Worm (Caenorhabditis elegans) whole organism, L2 larva: Measurements from ENCODE around the gene Y37D8A.8.

Experiments used
- aly-2 ChIP-seq: fragments of 150-350 bp; optimal IDR thresholded peaks from 2 replicates; lab custom pipeline; 2014; ENCODE audit warnings: missing biosample characterization, missing genetic modification characterization
- ama-1 ChIP-seq: fragments of 150-350 bp; optimal IDR thresholded peaks from 2 replicates; lab custom pipeline; 2018; ENCODE audit warnings: inconsistent platforms

ce11 chrIII:12906611-12907037 is 41.9 kb downstream of the Y37D8A.8 start:
- TF ChIP-seq ama-1 (peak; percentile 50), aly-2 (tag; lab: Kevin White, UChicago) (no peak)
